Fruit fly (Drosophila melanogaster): ENCODE data around the gene Mur18B.

The Mur18B gene

DNA sequence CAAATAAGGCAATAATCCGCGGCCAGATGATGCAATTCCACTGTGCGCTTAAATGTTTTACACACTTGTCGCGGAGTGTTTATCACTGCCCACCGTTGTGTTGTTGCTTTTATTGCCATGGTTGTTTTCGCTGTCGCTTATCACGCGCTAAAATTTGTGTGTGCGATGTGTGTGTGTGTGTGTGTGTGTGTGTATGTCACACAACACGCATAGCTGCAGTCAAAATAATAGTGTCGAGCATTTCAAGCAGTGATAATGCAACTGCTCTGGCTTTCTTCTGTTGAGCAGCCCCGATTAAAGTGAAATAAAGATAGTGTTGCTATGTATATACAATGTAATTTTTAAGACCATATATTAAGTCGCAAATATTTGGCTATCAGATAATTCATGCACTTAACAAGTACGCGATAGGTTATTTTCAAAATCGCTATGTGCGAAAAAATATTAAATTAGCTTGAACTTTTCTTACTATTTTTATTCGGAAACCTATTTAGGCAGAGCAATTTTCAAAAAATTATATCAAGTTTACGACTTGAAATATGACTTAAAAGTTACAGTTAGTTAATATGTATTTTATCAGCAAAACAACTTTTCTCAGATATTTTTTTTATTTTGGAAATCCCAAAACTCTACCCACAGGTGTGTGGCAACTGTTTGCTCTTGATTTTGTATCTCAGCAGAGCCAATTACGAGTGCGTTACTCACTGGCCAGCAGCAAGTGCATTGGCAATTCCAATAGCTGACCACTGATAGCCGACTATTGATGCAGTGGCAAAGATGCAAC, 46.7 kb upstream of the Mur18B start (continued):
- no peak for TF ChIP-seq cad (GFP tag; optimal IDR thresholded peaks at IDR 0.05)
- peak; percentile 16 for TF ChIP-seq Hsf (GFP tag; optimal IDR thresholded peaks at IDR 0.05)
- TF ChIP-seq CG30403 (GFP tag; optimal IDR thresholded peaks at IDR 0.05): peak; percentile 50
- TF ChIP-seq zfh1 (GFP tag; IDR thresholded peaks at IDR 0.05): no peak
- no peak for TF ChIP-seq ewg (GFP tag; optimal IDR thresholded peaks at IDR 0.05)
- peak; percentile 20 for TF ChIP-seq CG1603 (tag; optimal IDR thresholded peaks at IDR 0.05)
- no peak for TF ChIP-seq pnt (GFP tag; optimal IDR thresholded peaks at IDR 0.05)
- TF ChIP-seq D19B (GFP tag; optimal IDR thresholded peaks at IDR 0.05): no peak
- TF ChIP-seq CG10147 (GFP tag; optimal IDR thresholded peaks at IDR 0.05): no peak
- no peak for TF ChIP-seq ems (GFP tag; optimal IDR thresholded peaks at IDR 0.05)
- TF ChIP-seq CG10209 (GFP tag; optimal IDR thresholded peaks at IDR 0.05): peak; percentile 58
- no peak for TF ChIP-seq run (tag; optimal IDR thresholded peaks at IDR 0.05)
- TF ChIP-seq gsb (GFP tag; IDR thresholded peaks at IDR 0.05): 0 out of 2 replicates have a peak, but pooled peaks have one; percentile 25
- TF ChIP-seq PHDP (tag; optimal IDR thresholded peaks at IDR 0.05): no peak
- TF ChIP-seq CG8089 (GFP tag; optimal IDR thresholded peaks at IDR 0.05): no peak
- TF ChIP-seq Spps (tag; optimal IDR thresholded peaks at IDR 0.05): no peak
- TF ChIP-seq CHES-1-like (GFP tag; optimal IDR thresholded peaks at IDR 0.05): no peak
- TF ChIP-seq H2.0 (GFP tag; IDR thresholded peaks at IDR 0.05): no peak
- no peak for TF ChIP-seq CG31224 (GFP tag; IDR thresholded peaks at IDR 0.05)
- TF ChIP-seq CG12769 (tag; optimal IDR thresholded peaks at IDR 0.05): peak; percentile 52
- TF ChIP-seq sisA (GFP tag; IDR thresholded peaks at IDR 0.05): 0 out of 2 replicates have a peak, but pooled peaks have one; percentile 18
- no peak for TF ChIP-seq CG6791 (GFP tag; IDR thresholded peaks at IDR 0.05; ENCODE audit: partially characterized antibody)
- TF ChIP-seq bigmax (GFP tag; optimal IDR thresholded peaks at IDR 0.05): no peak
- TF ChIP-seq CG9797 (GFP tag; optimal IDR thresholded peaks at IDR 0.05): no peak
- peak; percentile 51 for TF ChIP-seq Sox102F (GFP tag; optimal IDR thresholded peaks at IDR 0.05)
- no peak for TF ChIP-seq CG10431 (GFP tag; optimal IDR thresholded peaks at IDR 0.05)
- TF ChIP-seq cg (GFP tag; optimal IDR thresholded peaks at IDR 0.05): peak; percentile 55
- TF ChIP-seq chn (GFP tag; optimal IDR thresholded peaks at IDR 0.05): peak; percentile 3
- TF ChIP-seq Dref (GFP tag; IDR thresholded peaks at IDR 0.05): no peak
- no peak for TF ChIP-seq stwl (tag; optimal IDR thresholded peaks at IDR 0.05)
- TF ChIP-seq H15 (GFP tag; IDR thresholded peaks at IDR 0.05): 0 out of 3 replicates have a peak, but pooled peaks have one; percentile 42
- no peak for TF ChIP-seq grn (GFP tag; optimal IDR thresholded peaks at IDR 0.05)
- TF ChIP-seq CG12155 (GFP tag; optimal IDR thresholded peaks at IDR 0.05): no peak
- TF ChIP-seq CG4707 (GFP tag; optimal IDR thresholded peaks at IDR 0.05): no peak
- TF ChIP-seq lola (GFP tag; optimal IDR thresholded peaks at IDR 0.05): peak in 1 of 3 experiments; percentile 29
- TF ChIP-seq Awh (GFP tag; IDR thresholded peaks at IDR 0.05): no peak
- TF ChIP-seq Nf-YB (GFP tag; optimal IDR thresholded peaks at IDR 0.05): no peak
- no peak for TF ChIP-seq CG4360 (GFP tag; IDR thresholded peaks at IDR 0.05)
- no peak for TF ChIP-seq Trl (optimal IDR thresholded peaks at IDR 0.05)
- no peak for TF ChIP-seq Trl (GFP tag; optimal IDR thresholded peaks at IDR 0.05)
- TF ChIP-seq Dbx (GFP tag; IDR thresholded peaks at IDR 0.05): no peak
- no peak for TF ChIP-seq sqz (GFP tag; optimal IDR thresholded peaks at IDR 0.05)
- TF ChIP-seq E2f1 (GFP tag; IDR thresholded peaks at IDR 0.05): no peak
- TF ChIP-seq CG30431 (GFP tag; optimal IDR thresholded peaks at IDR 0.05): no peak
- peak; percentile 51 for TF ChIP-seq CG13424 (tag; optimal IDR thresholded peaks at IDR 0.05)
- peak; percentile 52 for TF ChIP-seq CG17385 (GFP tag; optimal IDR thresholded peaks at IDR 0.05)
- peak; percentile 7; the same call in 1 of the 2 replicates for TF ChIP-seq Xrp1 (GFP tag; IDR thresholded peaks at IDR 0.05)
- no peak for TF ChIP-seq gsb-n (tag; optimal IDR thresholded peaks at IDR 0.05)
- peak; percentile 49 for TF ChIP-seq org-1 (GFP tag; optimal IDR thresholded peaks at IDR 0.05)
- peak; percentile 30 for TF ChIP-seq CG4820 (GFP tag; optimal IDR thresholded peaks at IDR 0.05)
